5 fruit fly cellular contexts compared by ENCODE assay signal in genomic region chr2L:3086290-3086876, dm6.
TF ChIP-seq lines count a peak whose summit lies in the region.

No protein-coding gene starts in this region.

- no peak for TF ChIP-seq CTCF in whole organism, embryonic (GFP tag; optimal IDR thresholded peaks at IDR 0.05; lab: Kevin White, UChicago)

TF ChIP-seq in whole organism, adult, 20 proteins besides CTCF, POLR2A, EP300 and RAD21:
- peak; percentile 7 for TF ChIP-seq CG7101 (tag; optimal IDR thresholded peaks at IDR 0.05; lab: Kevin White, UChicago)
- TF ChIP-seq kay (GFP tag; lab: Kevin White, UChicago; ENCODE audit: borderline replicate concordance), result peak; percentile 28
- no peak for TF ChIP-seq CG12768 (GFP tag; optimal IDR thresholded peaks at IDR 0.05; lab: Kevin White, UChicago)
- peak; percentile 18 for TF ChIP-seq CG33017 (tag; optimal IDR thresholded peaks at IDR 0.05; lab: Kevin White, UChicago)
- no peak for TF ChIP-seq bab1 (GFP tag; optimal IDR thresholded peaks at IDR 0.05; lab: Kevin White, UChicago)
- no peak for TF ChIP-seq Hr96 (GFP tag; optimal IDR thresholded peaks at IDR 0.05; lab: Kevin White, UChicago)
- TF ChIP-seq CG14711 (tag; optimal IDR thresholded peaks at IDR 0.05; lab: Kevin White, UChicago), result peak; percentile 52

TF ChIP-seq in whole organism, embryonic, 481 proteins besides CTCF, POLR2A, EP300 and RAD21 (continues in another document):
- TF ChIP-seq CHES-1-like (GFP tag; optimal IDR thresholded peaks at IDR 0.05; lab: Kevin White, UChicago), result peak; percentile 15
- TF ChIP-seq Chrac-16 (GFP tag; optimal IDR thresholded peaks at IDR 0.05; lab: Kevin White, UChicago), result peak; percentile 39
- TF ChIP-seq CG8944 (GFP tag; optimal IDR thresholded peaks at IDR 0.05; lab: Kevin White, UChicago), result peak; percentile 7
- no peak for TF ChIP-seq sna (GFP tag; IDR thresholded peaks at IDR 0.05; lab: Robert Waterston, UW; ENCODE audit: partially characterized antibody)
- no peak for TF ChIP-seq CG2129 (GFP tag; IDR thresholded peaks at IDR 0.05; lab: Robert Waterston, UW; ENCODE audit: partially characterized antibody)
- no peak for TF ChIP-seq CG8359 (GFP tag; optimal IDR thresholded peaks at IDR 0.05; lab: Kevin White, UChicago; ENCODE audit: borderline replicate concordance)
- TF ChIP-seq Meics (GFP tag; optimal IDR thresholded peaks at IDR 0.05; lab: Kevin White, UChicago), result peak; percentile 82
- TF ChIP-seq az2 (GFP tag; optimal IDR thresholded peaks at IDR 0.05; lab: Kevin White, UChicago), result peak; percentile 47
- peak; percentile 32 for TF ChIP-seq CG16863 (GFP tag; optimal IDR thresholded peaks at IDR 0.05; lab: Kevin White, UChicago)
- TF ChIP-seq CG11560 (tag; IDR thresholded peaks at IDR 0.05; lab: Robert Waterston, UW), result no peak
- peak in 1 of 2 experiments; percentile 27 for TF ChIP-seq eve (GFP tag; optimal IDR thresholded peaks at IDR 0.05; lab: Kevin White, UChicago)
- TF ChIP-seq Adf1 (GFP tag; IDR thresholded peaks at IDR 0.05; lab: Robert Waterston, UW), result peak; percentile 42
- TF ChIP-seq Elba2 (GFP tag; optimal IDR thresholded peaks at IDR 0.05; lab: Kevin White, UChicago), result no peak
- TF ChIP-seq CG13894 (tag; optimal IDR thresholded peaks at IDR 0.05; lab: Kevin White, UChicago), result peak; percentile 31
- TF ChIP-seq Tbp (GFP tag; optimal IDR thresholded peaks at IDR 0.05; lab: Kevin White, UChicago), result no peak
- TF ChIP-seq CG3726 (GFP tag; IDR thresholded peaks at IDR 0.05; lab: Robert Waterston, UW), result 0 out of 3 replicates have a peak, but pooled peaks have one; percentile 10
- TF ChIP-seq CG13424 (tag; optimal IDR thresholded peaks at IDR 0.05; lab: Kevin White, UChicago), result peak; percentile 78
- TF ChIP-seq zf30C (GFP tag; optimal IDR thresholded peaks at IDR 0.05; lab: Kevin White, UChicago), result no peak
- TF ChIP-seq CG6689 (GFP tag; IDR thresholded peaks at IDR 0.05; lab: Robert Waterston, UW), result peak; percentile 59; the same call in 1 of the 2 replicates
- TF ChIP-seq NC2β (GFP tag; optimal IDR thresholded peaks at IDR 0.05; lab: Kevin White, UChicago), result no peak

TF ChIP-seq in whole organism, prepupa, 60 proteins besides CTCF, POLR2A, EP300 and RAD21 (continues in another document):
- TF ChIP-seq Eip78C (GFP tag; lab: Kevin White, UChicago) (peak; percentile 89), CG11294 (GFP tag; IDR thresholded peaks at IDR 0.05; lab: Robert Waterston, UW) (peak; percentile 72), Hr4 (GFP tag; optimal IDR thresholded peaks at IDR 0.05; lab: Kevin White, UChicago) (peak; percentile 80), ss (GFP tag; optimal IDR thresholded peaks at IDR 0.05; lab: Kevin White, UChicago) (no peak), Sox14 (GFP tag; optimal IDR thresholded peaks at IDR 0.05; lab: Kevin White, UChicago) (peak; percentile 45), Ets21C (GFP tag; optimal IDR thresholded peaks at IDR 0.05; lab: Kevin White, UChicago) (peak; percentile 4), pdm3 (GFP tag; optimal IDR thresholded peaks at IDR 0.05; lab: Kevin White, UChicago) (peak; percentile 58), CG3032 (tag; optimal IDR thresholded peaks at IDR 0.05; lab: Kevin White, UChicago) (peak; percentile 36), CG16779 (tag; optimal IDR thresholded peaks at IDR 0.05; lab: Kevin White, UChicago) (peak; percentile 4), CG6854 (GFP tag; optimal IDR thresholded peaks at IDR 0.05; lab: Kevin White, UChicago) (no peak), Hr39 (GFP tag; optimal IDR thresholded peaks at IDR 0.05; lab: Kevin White, UChicago) (peak; percentile 34), CG4318 (GFP tag; optimal IDR thresholded peaks at IDR 0.05; lab: Kevin White, UChicago) (peak; percentile 14), CG11762 (GFP tag; optimal IDR thresholded peaks at IDR 0.05; lab: Kevin White, UChicago; ENCODE audit: insufficient read depth) (no peak), fd59A (GFP tag; optimal IDR thresholded peaks at IDR 0.05; lab: Kevin White, UChicago) (no peak), fkh (GFP tag; optimal IDR thresholded peaks at IDR 0.05; lab: Kevin White, UChicago) (peak; percentile 3), CG8319 (GFP tag; optimal IDR thresholded peaks at IDR 0.05; lab: Kevin White, UChicago) (peak; percentile 2), fd85E (GFP tag; optimal IDR thresholded peaks at IDR 0.05; lab: Kevin White, UChicago) (no peak), CG31627 (GFP tag; optimal IDR thresholded peaks at IDR 0.05; lab: Kevin White, UChicago) (peak; percentile 30), CG32006 (GFP tag; optimal IDR thresholded peaks at IDR 0.05; lab: Kevin White, UChicago) (peak; percentile 75), CG15336 (GFP tag; IDR thresholded peaks at IDR 0.05; lab: Robert Waterston, UW) (peak; percentile 86), Smox (GFP tag; optimal IDR thresholded peaks at IDR 0.05; lab: Kevin White, UChicago) (peak; percentile 38), CG34406 (GFP tag; optimal IDR thresholded peaks at IDR 0.05; lab: Kevin White, UChicago) (peak; percentile 17)

TF ChIP-seq in whole organism, pupa, 21 proteins besides CTCF, POLR2A, EP300 and RAD21:
- TF ChIP-seq CG32121 (GFP tag; IDR thresholded peaks at IDR 0.05; lab: Robert Waterston, UW) (peak; percentile 84), CG13204 (GFP tag; optimal IDR thresholded peaks at IDR 0.05; lab: Kevin White, UChicago) (no peak), Snoo (tag; optimal IDR thresholded peaks at IDR 0.05; lab: Kevin White, UChicago) (no peak), fd96Ca (GFP tag; IDR thresholded peaks at IDR 0.05; lab: Robert Waterston, UW) (0 out of 3 replicates have a peak, but pooled peaks have one; percentile 18), CG14655 (GFP tag; optimal IDR thresholded peaks at IDR 0.05; lab: Kevin White, UChicago) (peak; percentile 59), CG17806 (tag; optimal IDR thresholded peaks at IDR 0.05; lab: Kevin White, UChicago) (peak; percentile 21), CG10348 (GFP tag; IDR thresholded peaks at IDR 0.05; lab: Robert Waterston, UW) (0 out of 2 replicates have a peak, but pooled peaks have one; percentile 29), CG9948 (tag; optimal IDR thresholded peaks at IDR 0.05; lab: Kevin White, UChicago) (no peak), rn (GFP tag; IDR thresholded peaks at IDR 0.05; lab: Robert Waterston, UW) (no peak), Pif1B (GFP tag; optimal IDR thresholded peaks at IDR 0.05; lab: Kevin White, UChicago) (peak; percentile 17), D1 (tag; optimal IDR thresholded peaks at IDR 0.05; lab: Kevin White, UChicago) (no peak), CG8301 (tag; optimal IDR thresholded peaks at IDR 0.05; lab: Kevin White, UChicago) (peak; percentile 63), CG4496 (GFP tag; IDR thresholded peaks at IDR 0.05; lab: Robert Waterston, UW) (peak; percentile 77; the same call in 2 of the 3 replicates), Pif1A (GFP tag; optimal IDR thresholded peaks at IDR 0.05; lab: Kevin White, UChicago) (peak; percentile 46), CG12605 (GFP tag; IDR thresholded peaks at IDR 0.05; lab: Robert Waterston, UW) (peak; percentile 77), Ets98B (GFP tag; IDR thresholded peaks at IDR 0.05; lab: Robert Waterston, UW) (peak; percentile 73; the same call in 1 of the 2 replicates), gl (tag; optimal IDR thresholded peaks at IDR 0.05; lab: Kevin White, UChicago) (no peak), CG15710 (tag; optimal IDR thresholded peaks at IDR 0.05; lab: Kevin White, UChicago) (peak; percentile 35), CG8159 (tag; optimal IDR thresholded peaks at IDR 0.05; lab: Kevin White, UChicago) (peak; percentile 44), CG34367 (tag; optimal IDR thresholded peaks at IDR 0.05; lab: Kevin White, UChicago) (no peak), EcR (GFP tag; optimal IDR thresholded peaks at IDR 0.05; lab: Kevin White, UChicago) (no peak)
TF ChIP-seq in whole organism, pupa: peak in this region for 13.

TF ChIP-seq in whole organism, wandering third instar larva, 38 proteins besides CTCF, POLR2A, EP300 and RAD21:
- peak; percentile 18 for TF ChIP-seq Hnf4 (GFP tag; optimal IDR thresholded peaks at IDR 0.05; lab: Kevin White, UChicago)
- peak; percentile 54 for TF ChIP-seq rgr (GFP tag; optimal IDR thresholded peaks at IDR 0.05; lab: Kevin White, UChicago)
- peak; percentile 48 for TF ChIP-seq fru (GFP tag; optimal IDR thresholded peaks at IDR 0.05; lab: Kevin White, UChicago)
- peak; percentile 34 for TF ChIP-seq ey (GFP tag; optimal IDR thresholded peaks at IDR 0.05; lab: Kevin White, UChicago)
- TF ChIP-seq Sp1 (GFP tag; optimal IDR thresholded peaks at IDR 0.05; lab: Kevin White, UChicago), result peak; percentile 27
- peak; percentile 38 for TF ChIP-seq psq (GFP tag; optimal IDR thresholded peaks at IDR 0.05; lab: Kevin White, UChicago)
- TF ChIP-seq Dif (GFP tag; optimal IDR thresholded peaks at IDR 0.05; lab: Kevin White, UChicago; ENCODE audit: partially characterized antibody), result no peak
- no peak for TF ChIP-seq Hr83 (GFP tag; optimal IDR thresholded peaks at IDR 0.05; lab: Kevin White, UChicago; ENCODE audit: poor library complexity, severe bottlenecking)
- TF ChIP-seq Jra (GFP tag; optimal IDR thresholded peaks at IDR 0.05; lab: Kevin White, UChicago), result no peak
- peak; percentile 48 for TF ChIP-seq br (GFP tag; optimal IDR thresholded peaks at IDR 0.05; lab: Kevin White, UChicago)
- peak; percentile 57 for TF ChIP-seq OdsH (GFP tag; optimal IDR thresholded peaks at IDR 0.05; lab: Kevin White, UChicago)
- peak in 1 of 2 experiments; percentile 58 for TF ChIP-seq foxo (GFP tag; optimal IDR thresholded peaks at IDR 0.05; lab: Kevin White, UChicago)
- peak; percentile 66 for TF ChIP-seq h (GFP tag; optimal IDR thresholded peaks at IDR 0.05; lab: Kevin White, UChicago)
- peak; percentile 48 for TF ChIP-seq HLH106 (tag; optimal IDR thresholded peaks at IDR 0.05; lab: Kevin White, UChicago)
- no peak for TF ChIP-seq Abd-B (GFP tag; optimal IDR thresholded peaks at IDR 0.05; lab: Kevin White, UChicago)
- peak; percentile 30 for TF ChIP-seq sv (GFP tag; optimal IDR thresholded peaks at IDR 0.05; lab: Kevin White, UChicago)
